Worm (Caenorhabditis elegans) whole organism, early embryonic: ENCODE measurements around the gene clec-229.

Experiments used
- F13C5.2 ChIP-seq: sonication (generic microtip); optimal IDR thresholded peaks from 2 replicates; lab custom pipeline; 2017; ENCODE audit warnings: mild to moderate bottlenecking, missing genetic modification characterization, inconsistent platforms, missing compliant biosample characterization
- aly-1 ChIP-seq: sonication (generic microtip); optimal IDR thresholded peaks from 2 replicates; lab custom pipeline; 2016; ENCODE audit warnings: missing genetic modification characterization, missing compliant biosample characterization
- ama-1 ChIP-seq: fragments of 150-350 bp; optimal IDR thresholded peaks from 2 replicates; lab custom pipeline; 2014
- ceh-13 ChIP-seq: fragments of 200-800 bp; sonication (Bioruptor generic); optimal IDR thresholded peaks from 2 replicates; lab custom pipeline; 2018; ENCODE audit warnings: mild to moderate bottlenecking, missing genetic modification characterization, missing compliant biosample characterization
- hnd-1 ChIP-seq: sonication (generic microtip); optimal IDR thresholded peaks from 2 replicates; lab custom pipeline; 2016; ENCODE audit warnings: missing genetic modification characterization, missing compliant biosample characterization
- pes-1 ChIP-seq: fragments of 200-800 bp; sonication (Bioruptor generic); IDR thresholded peaks from 2 replicates; pipeline ENCODE4 v1.3.6; 2022; ENCODE audit warnings: missing genetic modification reagents, missing genetic modification characterization, missing compliant biosample characterization
- sea-1 ChIP-seq: fragments of 200-800 bp; sonication (Bioruptor generic); conservative IDR thresholded peaks from 2 replicates; pipeline ENCODE4 v1.3.6; 2022; ENCODE audit warnings: missing genetic modification characterization, missing compliant biosample characterization
- tbx-11 ChIP-seq: fragments of 200-800 bp; sonication (Bioruptor generic); IDR thresholded peaks from 2 replicates; pipeline ENCODE4 v1.3.6; 2022; ENCODE audit warnings: missing genetic modification characterization, missing compliant biosample characterization
- tra-4 ChIP-seq: sonication (generic microtip); optimal IDR thresholded peaks from 2 replicates; lab custom pipeline; 2017; ENCODE audit warnings: missing genetic modification characterization, missing compliant biosample characterization

DNA sequence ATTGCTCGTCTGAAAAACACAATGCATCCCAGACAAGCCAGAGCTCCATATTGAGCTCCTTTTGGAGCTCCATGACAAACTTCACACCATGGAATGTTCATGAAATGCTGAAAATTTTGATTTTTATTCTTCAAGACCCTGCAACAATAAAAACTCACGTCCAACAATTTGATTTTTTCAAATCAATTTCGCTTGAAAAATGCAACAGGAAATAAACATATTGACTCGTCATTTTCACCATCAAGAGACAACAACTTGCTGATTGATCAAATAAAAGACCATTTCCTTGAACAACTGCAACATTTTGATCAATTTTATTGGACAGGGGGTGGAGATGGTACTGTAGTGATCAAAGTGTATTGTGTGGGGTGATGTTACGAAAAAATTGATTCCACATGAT is 28.4 kb upstream of the clec-229 start, which contains the start of gene nhr-269:
- TF ChIP-seq hnd-1 (tag; lab: Kevin White, UChicago) (no peak), F13C5.2 (tag; lab: Kevin White, UChicago) (no peak), ama-1 (lab: Kevin White, UChicago) (no peak), ceh-13 (GFP tag; lab: Kevin White, UChicago) (no peak), tbx-11 (GFP tag; lab: Robert Waterston, UW) (no peak), sea-1 (GFP tag; lab: Robert Waterston, UW) (no peak), aly-1 (tag; lab: Kevin White, UChicago) (no peak), pes-1 (GFP tag; lab: Robert Waterston, UW) (no peak), tra-4 (tag; lab: Kevin White, UChicago) (no peak)
